Worm (Caenorhabditis elegans): Measurements from ENCODE around the gene daf-6.

daf-6 gene

ce11 chrX:14922758-14923157 lies 34.5 kb downstream of the daf-6 start:
- TF ChIP-seq him-1 (tag; optimal IDR thresholded peaks at IDR 0.05) (no peak), dao-5 (tag; optimal IDR thresholded peaks at IDR 0.05) (no peak), W03F9.2 (tag; optimal IDR thresholded peaks at IDR 0.05) (no peak)

ce11 chrX:14928854-14929253 lies 40.6 kb downstream of the daf-6 start, which contains the start of gene ntr-2:
Gene ntr-2, minus strand, starts transcription at chrX:14928954.
- TF ChIP-seq dao-5 (tag; optimal IDR thresholded peaks at IDR 0.05) (no peak), him-1 (tag; optimal IDR thresholded peaks at IDR 0.05) (no peak), W03F9.2 (tag; optimal IDR thresholded peaks at IDR 0.05) (no peak)

ce11 chrX:14929512-14929911 lies 41.2 kb downstream of the daf-6 start:
- no peak for TF ChIP-seq dao-5 (tag; optimal IDR thresholded peaks at IDR 0.05)
- TF ChIP-seq him-1 (tag; optimal IDR thresholded peaks at IDR 0.05), result no peak
- TF ChIP-seq W03F9.2 (tag; optimal IDR thresholded peaks at IDR 0.05), result no peak

ce11 chrX:14931443-14931842 lies 43.2 kb downstream of the daf-6 start:
- no peak for TF ChIP-seq dao-5 (tag; optimal IDR thresholded peaks at IDR 0.05)
- TF ChIP-seq him-1 (tag; optimal IDR thresholded peaks at IDR 0.05), result no peak
- no peak for TF ChIP-seq W03F9.2 (tag; optimal IDR thresholded peaks at IDR 0.05)

- no peak for TF ChIP-seq dao-5 (tag; optimal IDR thresholded peaks at IDR 0.05)
- TF ChIP-seq W03F9.2 (tag; optimal IDR thresholded peaks at IDR 0.05), result no peak
- TF ChIP-seq him-1 (tag; optimal IDR thresholded peaks at IDR 0.05), result no peak
These were observed 49.9 kb downstream of the daf-6 start for ce11 chrX:14938188-14938587.

Data from whole organism, L4/young adult.